Fruit fly (Drosophila melanogaster) whole organism, embryonic: ENCODE results near the gene CG43850.

ENCODE experiments used
- Antp ChIP-seq: fragments of 200-800 bp; sonication (Bioruptor generic); optimal IDR thresholded peaks from 3 replicates; lab custom pipeline; 2016; ENCODE audit warnings: missing biosample characterization, missing genetic modification characterization
- CG1024 ChIP-seq: fragments of 200-800 bp; sonication (Bioruptor generic); IDR thresholded peaks from 2 replicates; pipeline ENCODE4 v1.3.6; 2022; ENCODE audit warnings: missing biosample characterization, missing genetic modification characterization
- CG10431 ChIP-seq: fragments of 200-800 bp; sonication (Bioruptor generic); optimal IDR thresholded peaks from 3 replicates; lab custom pipeline; 2018; ENCODE audit warnings: missing biosample characterization, mild to moderate bottlenecking, missing genetic modification characterization
- CG11696 ChIP-seq: fragments of 200-800 bp; sonication (Bioruptor generic); IDR thresholded peaks from 2 replicates; pipeline ENCODE4 v1.3.6; 2022; ENCODE audit warnings: missing biosample characterization, missing genetic modification characterization
- CG12071 ChIP-seq: fragments of 200-800 bp; sonication (Bioruptor generic); optimal IDR thresholded peaks from 3 replicates; lab custom pipeline; 2018; ENCODE audit warnings: missing biosample characterization, mild to moderate bottlenecking, missing genetic modification characterization
- CG12155 ChIP-seq: fragments of 200-800 bp; sonication (Bioruptor generic); optimal IDR thresholded peaks from 3 replicates; lab custom pipeline; 2016; ENCODE audit warnings: missing biosample characterization, missing genetic modification characterization
- CG12299 ChIP-seq: fragments of 200-800 bp; sonication (Bioruptor generic); optimal IDR thresholded peaks from 2 replicates; lab custom pipeline; 2018; ENCODE audit warnings: missing biosample characterization, mild to moderate bottlenecking, missing genetic modification characterization
- CG12391 ChIP-seq: fragments of 200-800 bp; sonication (Bioruptor generic); optimal IDR thresholded peaks from 3 replicates; lab custom pipeline; 2018; ENCODE audit warnings: missing biosample characterization, mild to moderate bottlenecking, missing genetic modification characterization, moderate library complexity
- CG13287 ChIP-seq: fragments of 200-800 bp; sonication (Bioruptor generic); IDR thresholded peaks from 2 replicates; pipeline ENCODE4 v1.3.6; 2022; ENCODE audit warnings: missing biosample characterization, missing genetic modification characterization; ENCODE audit not compliant: partially characterized antibody
- CG17612 ChIP-seq: fragments of 200-800 bp; sonication (Bioruptor generic); IDR thresholded peaks from 2 replicates; pipeline ENCODE4 v1.3.6; 2022; ENCODE audit warnings: missing biosample characterization, missing genetic modification characterization
- CG18262 ChIP-seq: fragments of 200-800 bp; optimal IDR thresholded peaks from 3 replicates; lab custom pipeline; 2019; ENCODE audit warnings: missing biosample characterization, mild to moderate bottlenecking, missing genetic modification characterization, moderate library complexity
- CG2202 ChIP-seq: fragments of 200-800 bp; sonication (Bioruptor generic); optimal IDR thresholded peaks from 2 replicates; lab custom pipeline; 2018; ENCODE audit warnings: missing biosample characterization, mild to moderate bottlenecking, missing genetic modification characterization
- CG2889 ChIP-seq: fragments of 200-800 bp; sonication (Bioruptor generic); IDR thresholded peaks from 3 replicates; pipeline ENCODE4 v1.3.6; 2022; ENCODE audit warnings: missing biosample characterization, missing genetic modification characterization
- CG42726 ChIP-seq: fragments of 200-800 bp; sonication (Bioruptor generic); IDR thresholded peaks from 2 replicates; pipeline ENCODE4 v1.3.6; 2022; ENCODE audit warnings: missing biosample characterization, missing genetic modification characterization; ENCODE audit not compliant: partially characterized antibody
- CG4707 ChIP-seq: fragments of 200-800 bp; sonication (Bioruptor generic); optimal IDR thresholded peaks from 2 replicates; lab custom pipeline; 2018; ENCODE audit warnings: missing biosample characterization, mild to moderate bottlenecking, missing genetic modification characterization, moderate library complexity
- CG6683 ChIP-seq: fragments of 200-800 bp; sonication (Bioruptor generic); optimal IDR thresholded peaks from 2 replicates; lab custom pipeline; 2017; ENCODE audit warnings: missing biosample characterization, mild to moderate bottlenecking, missing genetic modification characterization, missing genetic modification reagents
- CG7556 ChIP-seq: fragments of 200-800 bp; sonication (Bioruptor generic); optimal IDR thresholded peaks from 2 replicates; lab custom pipeline; 2017; ENCODE audit warnings: missing biosample characterization, mild to moderate bottlenecking, missing genetic modification characterization
- CG8388 ChIP-seq: fragments of 200-800 bp; sonication (Bioruptor generic); optimal IDR thresholded peaks from 2 replicates; lab custom pipeline; 2019; ENCODE audit warnings: missing biosample characterization, mild to moderate bottlenecking, missing genetic modification characterization, moderate library complexity
- CG9215 ChIP-seq: fragments of 200-800 bp; sonication (Bioruptor generic); IDR thresholded peaks from 2 replicates; pipeline ENCODE4 v1.3.6; 2022; ENCODE audit warnings: missing biosample characterization, missing genetic modification characterization
- CG9609 ChIP-seq: fragments of 200-800 bp; sonication (Bioruptor generic); optimal IDR thresholded peaks from 3 replicates; lab custom pipeline; 2016; ENCODE audit warnings: missing biosample characterization, missing genetic modification characterization
- CG9876 ChIP-seq: fragments of 200-800 bp; sonication (Bioruptor generic); optimal IDR thresholded peaks from 2 replicates; lab custom pipeline; 2016; ENCODE audit warnings: missing biosample characterization, missing genetic modification characterization
- Deaf1 ChIP-seq: fragments of 200-800 bp; optimal IDR thresholded peaks from 3 replicates; lab custom pipeline; 2019; ENCODE audit warnings: missing biosample characterization, mild to moderate bottlenecking, missing genetic modification characterization, moderate library complexity
- Dek ChIP-seq: fragments of 200-800 bp; sonication (Bioruptor generic); optimal IDR thresholded peaks from 3 replicates; lab custom pipeline; 2019; ENCODE audit warnings: missing biosample characterization, mild to moderate bottlenecking, missing genetic modification characterization, moderate library complexity
- HLH4C ChIP-seq: fragments of 200-800 bp; sonication (Bioruptor generic); IDR thresholded peaks from 3 replicates; pipeline ENCODE4 v1.3.6; 2022; ENCODE audit warnings: missing biosample characterization, missing genetic modification characterization; ENCODE audit not compliant: partially characterized antibody
- Jarid2 ChIP-seq: fragments of 200-800 bp; sonication (Bioruptor generic); optimal IDR thresholded peaks from 3 replicates; lab custom pipeline; 2017; ENCODE audit warnings: mild to moderate bottlenecking, missing biosample characterization, missing genetic modification reagents, missing genetic modification characterization
- NC2α ChIP-seq: fragments of 200-800 bp; sonication (Bioruptor generic); optimal IDR thresholded peaks from 2 replicates; lab custom pipeline; 2016; ENCODE audit warnings: missing biosample characterization, missing genetic modification characterization
- Ravus ChIP-seq: fragments of 200-800 bp; sonication (Bioruptor generic); IDR thresholded peaks from 2 replicates; pipeline ENCODE4 v1.3.6; 2022; ENCODE audit warnings: missing biosample characterization, missing genetic modification characterization
- Scr ChIP-seq: fragments of 200-800 bp; sonication (Bioruptor generic); IDR thresholded peaks from 2 replicates; pipeline ENCODE4 v1.3.6; 2022; ENCODE audit warnings: missing biosample characterization, missing genetic modification characterization; ENCODE audit not compliant: partially characterized antibody
- Sin3A ChIP-seq: fragments of >200 bp; optimal IDR thresholded peaks from 2 replicates; lab custom pipeline; 2018
- Xrp1 ChIP-seq: fragments of 200-800 bp; sonication (Bioruptor generic); IDR thresholded peaks from 2 replicates; pipeline ENCODE4 v1.3.6; 2022; ENCODE audit warnings: missing biosample characterization, missing genetic modification characterization
- bowl ChIP-seq: fragments of 200-800 bp; sonication (Bioruptor generic); IDR thresholded peaks from 2 replicates; pipeline ENCODE4 v1.3.6; 2022; ENCODE audit warnings: missing biosample characterization, missing genetic modification characterization
- cad ChIP-seq: fragments of >200 bp; optimal IDR thresholded peaks from 2 replicates; lab custom pipeline; 2017; ENCODE audit warnings: missing biosample characterization, missing genetic modification characterization
- caup ChIP-seq: fragments of 200-800 bp; sonication (Bioruptor generic); optimal IDR thresholded peaks from 3 replicates; lab custom pipeline; 2017; ENCODE audit warnings: missing biosample characterization, mild to moderate bottlenecking, missing genetic modification characterization, moderate library complexity; ENCODE audit not compliant: severe bottlenecking
- chinmo ChIP-seq: fragments of 200-800 bp; sonication (Bioruptor generic); IDR thresholded peaks from 4 replicates; pipeline ENCODE4 v1.3.6; 2022; ENCODE audit warnings: missing biosample characterization, missing genetic modification characterization; ENCODE audit not compliant: partially characterized antibody
- ci ChIP-seq: fragments of 200-800 bp; sonication (Bioruptor generic); IDR thresholded peaks from 3 replicates; pipeline ENCODE4 v1.3.6; 2022; ENCODE audit warnings: missing biosample characterization, missing genetic modification characterization
- crol ChIP-seq: fragments of 200-800 bp; sonication (Bioruptor generic); IDR thresholded peaks from 2 replicates; pipeline ENCODE4 v1.3.6; 2022; ENCODE audit warnings: missing biosample characterization, missing genetic modification characterization
- grn ChIP-seq: fragments of 200-800 bp; sonication (Bioruptor generic); optimal IDR thresholded peaks from 3 replicates; lab custom pipeline; 2017; ENCODE audit warnings: missing biosample characterization, missing genetic modification characterization
- hb ChIP-seq: fragments of 200-800 bp; sonication (Bioruptor generic); IDR thresholded peaks from 3 replicates; pipeline ENCODE4 v1.3.6; 2022; ENCODE audit warnings: missing biosample characterization, missing genetic modification characterization; ENCODE audit not compliant: partially characterized antibody
- lola ChIP-seq, 3 experiments: fragments of >200 bp in 2 of 3; fragments of 200-800 bp in 1 of 3; sonication (Bioruptor generic) in 1 of 3; optimal IDR thresholded peaks; 2 replicates each; lab custom pipeline; 2017 to 2019; ENCODE audit warnings: missing biosample characterization in 3 of 3, missing genetic modification characterization in 3 of 3, mild to moderate bottlenecking in 1 of 3, moderate library complexity in 1 of 3
- mam ChIP-seq: fragments of 200-800 bp; sonication (Bioruptor generic); optimal IDR thresholded peaks from 3 replicates; lab custom pipeline; 2016; ENCODE audit warnings: missing biosample characterization, missing genetic modification characterization
- nmo ChIP-seq: fragments of 200-800 bp; sonication (Bioruptor generic); optimal IDR thresholded peaks from 2 replicates; lab custom pipeline; 2018; ENCODE audit warnings: missing biosample characterization, mild to moderate bottlenecking, missing genetic modification characterization, moderate library complexity
- otp ChIP-seq: fragments of 200-800 bp; sonication (Bioruptor generic); IDR thresholded peaks from 3 replicates; pipeline ENCODE4, ENCODE4 v1.3.6; 2022; ENCODE audit warnings: missing biosample characterization, missing genetic modification characterization
- peb ChIP-seq: fragments of 200-800 bp; sonication (Bioruptor generic); IDR thresholded peaks from 2 replicates; pipeline ENCODE4 v1.3.6; 2022; ENCODE audit warnings: missing biosample characterization, missing genetic modification characterization
- pho ChIP-seq: fragments of 200-800 bp; sonication (Bioruptor generic); optimal IDR thresholded peaks from 2 replicates; lab custom pipeline; 2016; ENCODE audit warnings: missing biosample characterization, missing genetic modification characterization
- psq ChIP-seq: fragments of 200-800 bp; sonication (Bioruptor generic); optimal IDR thresholded peaks from 2 replicates; lab custom pipeline; 2017; ENCODE audit warnings: missing biosample characterization, missing genetic modification characterization
- sc ChIP-seq, 3 experiments: fragments of >200 bp in 2 of 3; fragments of 200-800 bp in 1 of 3; sonication (Bioruptor generic) in 1 of 3; optimal IDR thresholded peaks; 2 replicates in 2 of 3; 3 replicates in 1 of 3; lab custom pipeline; 2017; ENCODE audit warnings: mild to moderate bottlenecking in 1 of 3, missing biosample characterization in 1 of 3, missing genetic modification characterization in 1 of 3, missing genetic modification reagents in 1 of 3
- tgo ChIP-seq: fragments of 200-800 bp; sonication (Bioruptor generic); IDR thresholded peaks from 3 replicates; pipeline ENCODE4 v1.3.6; 2022; ENCODE audit warnings: missing biosample characterization, missing genetic modification characterization
- trem ChIP-seq: fragments of 200-800 bp; optimal IDR thresholded peaks from 3 replicates; lab custom pipeline; 2019; ENCODE audit warnings: missing biosample characterization, mild to moderate bottlenecking, missing genetic modification characterization, moderate library complexity
- vnd ChIP-seq: fragments of 200-800 bp; sonication (Bioruptor generic); IDR thresholded peaks from 3 replicates; pipeline ENCODE4 v1.3.6; 2022; ENCODE audit warnings: missing biosample characterization, missing genetic modification characterization; ENCODE audit not compliant: partially characterized antibody
- z ChIP-seq: fragments of 200-800 bp; sonication (Bioruptor generic); IDR thresholded peaks from 3 replicates; pipeline ENCODE4 v1.3.6; 2022; ENCODE audit warnings: missing biosample characterization, missing genetic modification characterization

Gene CG43850

DNA sequence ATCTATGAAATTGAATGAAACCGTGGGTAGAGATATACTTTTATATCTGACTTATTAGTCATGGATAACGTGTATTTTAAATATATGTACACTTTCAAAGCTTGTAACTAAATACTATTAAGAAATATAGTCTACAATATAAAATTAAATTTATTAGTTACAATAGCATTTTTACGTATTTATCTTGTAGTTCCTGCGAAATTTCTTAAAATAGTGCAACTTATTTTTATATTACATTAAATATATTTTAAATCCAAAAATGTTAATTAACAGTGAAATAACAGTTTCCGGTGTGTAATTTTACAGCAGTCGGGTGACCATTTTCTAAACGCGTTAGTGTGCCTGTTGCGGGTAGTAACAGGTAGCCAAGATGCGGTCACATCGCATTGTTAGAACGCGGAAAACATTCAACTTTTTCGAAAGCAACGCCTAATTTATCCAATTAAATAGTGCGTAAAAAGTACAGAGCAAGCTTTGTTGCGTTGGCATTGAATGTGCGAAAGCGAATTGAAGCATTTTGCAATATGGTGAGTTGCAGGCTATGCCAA is 16.5 kb upstream of the CG43850 start, which contains the start of the genes CG10859 and CG7110 (continued):
- TF ChIP-seq CG2889 (GFP tag; lab: Robert Waterston, UW), result no peak
- TF ChIP-seq CG12155 (GFP tag; lab: Kevin White, UChicago), result no peak
- peak; percentile 55 for TF ChIP-seq CG12391 (tag; lab: Kevin White, UChicago)
- no peak for TF ChIP-seq Antp
- no peak for TF ChIP-seq CG9876 (GFP tag; lab: Kevin White, UChicago)
- TF ChIP-seq nmo (GFP tag; lab: Kevin White, UChicago), result peak; percentile 51
- peak; percentile 43 for TF ChIP-seq CG2202 (tag; lab: Kevin White, UChicago)
- TF ChIP-seq Xrp1 (GFP tag; lab: Robert Waterston, UW), result no peak
- no peak for TF ChIP-seq Sin3A
- no peak for TF ChIP-seq peb
- TF ChIP-seq pho (GFP tag; lab: Kevin White, UChicago), result no peak
- TF ChIP-seq crol (GFP tag; lab: Robert Waterston, UW), result no peak
- TF ChIP-seq cad, result no peak
- TF ChIP-seq z (GFP tag; lab: Robert Waterston, UW), result no peak
- no peak for TF ChIP-seq CG11696 (GFP tag; lab: Robert Waterston, UW)
- TF ChIP-seq Dek (tag; lab: Kevin White, UChicago), result no peak
- no peak for TF ChIP-seq CG9609 (GFP tag; lab: Kevin White, UChicago)
- no peak for TF ChIP-seq chinmo
- peak; percentile 5 for TF ChIP-seq CG10431 (GFP tag; lab: Kevin White, UChicago)
- no peak for TF ChIP-seq grn
- peak; percentile 88 for TF ChIP-seq ci (GFP tag; lab: Robert Waterston, UW)
- TF ChIP-seq lola (GFP tag; optimal IDR thresholded peaks at IDR 0.05; lab: Kevin White, UChicago), result no peak
- TF ChIP-seq Scr, result no peak
- TF ChIP-seq CG7556 (GFP tag; lab: Kevin White, UChicago), result no peak
- TF ChIP-seq CG13287 (GFP tag; lab: Robert Waterston, UW), result no peak
- peak; percentile 43 for TF ChIP-seq CG4707
- no peak for TF ChIP-seq hb (GFP tag; lab: Robert Waterston, UW)
- TF ChIP-seq HLH4C (GFP tag; lab: Robert Waterston, UW), result no peak
- TF ChIP-seq psq (GFP tag; lab: Kevin White, UChicago), result no peak
- TF ChIP-seq CG17612 (GFP tag; lab: Robert Waterston, UW), result no peak
- TF ChIP-seq Jarid2, result peak; percentile 16
- TF ChIP-seq bowl, result no peak
- peak; percentile 56 for TF ChIP-seq trem (tag; lab: Kevin White, UChicago)
- no peak for TF ChIP-seq Deaf1 (tag; lab: Kevin White, UChicago)
- TF ChIP-seq CG6683, result peak; percentile 53
- peak; percentile 42 for TF ChIP-seq CG12071 (GFP tag; lab: Kevin White, UChicago)
- TF ChIP-seq CG12299 (tag; lab: Kevin White, UChicago), result peak; percentile 45
- TF ChIP-seq tgo (GFP tag; lab: Robert Waterston, UW), result no peak
- no peak for TF ChIP-seq otp (GFP tag; lab: Robert Waterston, UW)
- TF ChIP-seq caup (GFP tag; lab: Kevin White, UChicago), result peak; percentile 79
- TF ChIP-seq CG18262 (tag; lab: Kevin White, UChicago), result peak; percentile 32
- TF ChIP-seq vnd (GFP tag; lab: Robert Waterston, UW), result no peak
- no peak for TF ChIP-seq NC2α (GFP tag; lab: Kevin White, UChicago)
- no peak for TF ChIP-seq mam (GFP tag; lab: Kevin White, UChicago)
- peak; percentile 21; the same call in 1 of the 2 replicates for TF ChIP-seq CG1024 (GFP tag; lab: Robert Waterston, UW)
- no peak for TF ChIP-seq sc (optimal IDR thresholded peaks at IDR 0.05; lab: Kevin White, UChicago)
- peak; percentile 7 for TF ChIP-seq sc (GFP tag; optimal IDR thresholded peaks at IDR 0.05; lab: Kevin White, UChicago)
- no peak for TF ChIP-seq CG42726 (GFP tag; lab: Robert Waterston, UW)
- no peak for TF ChIP-seq Ravus (GFP tag; lab: Robert Waterston, UW)
- peak; percentile 35 for TF ChIP-seq CG8388
- no peak for TF ChIP-seq CG9215 (GFP tag; lab: Robert Waterston, UW)
